Fruit fly (Drosophila melanogaster) whole organism, embryonic: ENCODE results near the gene mAcon2.

Experiments
- Ada2b ChIP-seq: fragments of 200-800 bp; sonication (Bioruptor generic); IDR thresholded peaks from 2 replicates; pipeline ENCODE4 v1.3.6; 2022; ENCODE audit warnings: missing biosample characterization, missing genetic modification characterization
- BtbVII ChIP-seq: fragments of 200-800 bp; sonication (Bioruptor generic); optimal IDR thresholded peaks from 3 replicates; lab custom pipeline; 2017; ENCODE audit warnings: missing biosample characterization, mild to moderate bottlenecking, missing genetic modification characterization
- CG10147 ChIP-seq: fragments of 200-800 bp; sonication (Bioruptor generic); optimal IDR thresholded peaks from 2 replicates; lab custom pipeline; 2019; ENCODE audit warnings: missing biosample characterization, mild to moderate bottlenecking, missing genetic modification characterization, moderate library complexity
- CG10979 ChIP-seq: fragments of 200-800 bp; sonication (Bioruptor generic); optimal IDR thresholded peaks from 2 replicates; lab custom pipeline; 2018; ENCODE audit warnings: missing biosample characterization, mild to moderate bottlenecking, missing genetic modification characterization, moderate library complexity
- CG11504 ChIP-seq: fragments of 200-800 bp; sonication (Bioruptor generic); optimal IDR thresholded peaks from 3 replicates; lab custom pipeline; 2019; ENCODE audit warnings: missing biosample characterization, mild to moderate bottlenecking, missing genetic modification characterization, moderate library complexity
- CG12071 ChIP-seq: fragments of 200-800 bp; sonication (Bioruptor generic); optimal IDR thresholded peaks from 3 replicates; lab custom pipeline; 2018; ENCODE audit warnings: missing biosample characterization, mild to moderate bottlenecking, missing genetic modification characterization
- CG1233 ChIP-seq: fragments of 200-800 bp; sonication (Bioruptor generic); optimal IDR thresholded peaks from 4 replicates; lab custom pipeline; 2018; ENCODE audit warnings: missing biosample characterization, mild to moderate bottlenecking, missing genetic modification characterization
- CG12769 ChIP-seq: fragments of 200-800 bp; sonication (Bioruptor generic); optimal IDR thresholded peaks from 2 replicates; lab custom pipeline; 2019; ENCODE audit warnings: missing biosample characterization, mild to moderate bottlenecking, missing genetic modification characterization, moderate library complexity
- CG13296 ChIP-seq: fragments of 200-800 bp; sonication (Bioruptor generic); optimal IDR thresholded peaks from 3 replicates; lab custom pipeline; 2018; ENCODE audit warnings: missing biosample characterization, mild to moderate bottlenecking, missing genetic modification characterization
- CG13424 ChIP-seq: fragments of 200-800 bp; sonication (Bioruptor generic); optimal IDR thresholded peaks from 2 replicates; lab custom pipeline; 2019; ENCODE audit warnings: missing biosample characterization, mild to moderate bottlenecking, missing genetic modification characterization, moderate library complexity
- CG13894 ChIP-seq: fragments of 200-800 bp; sonication (Bioruptor generic); optimal IDR thresholded peaks from 3 replicates; lab custom pipeline; 2018; ENCODE audit warnings: missing biosample characterization, mild to moderate bottlenecking, missing genetic modification characterization, moderate library complexity
- CG14050 ChIP-seq: fragments of 200-800 bp; sonication (Bioruptor generic); IDR thresholded peaks from 3 replicates; pipeline ENCODE4 v1.3.6; 2022; ENCODE audit warnings: missing biosample characterization, missing genetic modification characterization
- CG15514 ChIP-seq: fragments of 200-800 bp; sonication (Bioruptor generic); optimal IDR thresholded peaks from 3 replicates; lab custom pipeline; 2017; ENCODE audit warnings: missing biosample characterization, missing genetic modification characterization, mild to moderate bottlenecking, moderate library complexity, missing genetic modification reagents
- CG15601 ChIP-seq: fragments of 200-800 bp; sonication (Bioruptor generic); optimal IDR thresholded peaks from 3 replicates; lab custom pipeline; 2019; ENCODE audit warnings: missing biosample characterization, mild to moderate bottlenecking, missing genetic modification characterization, moderate library complexity
- CG17328 ChIP-seq: fragments of 200-800 bp; sonication (Bioruptor generic); IDR thresholded peaks from 2 replicates; pipeline ENCODE4 v1.3.6; 2022; ENCODE audit warnings: missing biosample characterization, missing genetic modification characterization
- CG18599 ChIP-seq: fragments of 200-800 bp; sonication (Bioruptor generic); optimal IDR thresholded peaks from 3 replicates; lab custom pipeline; 2017; ENCODE audit warnings: missing biosample characterization, missing genetic modification characterization, mild to moderate bottlenecking, moderate library complexity, missing genetic modification reagents
- CG32772 ChIP-seq: fragments of 200-800 bp; sonication (Bioruptor generic); IDR thresholded peaks from 2 replicates; pipeline ENCODE4 v1.3.6; 2022; ENCODE audit warnings: missing biosample characterization, missing genetic modification characterization
- CG6683 ChIP-seq: fragments of 200-800 bp; sonication (Bioruptor generic); optimal IDR thresholded peaks from 2 replicates; lab custom pipeline; 2017; ENCODE audit warnings: missing biosample characterization, mild to moderate bottlenecking, missing genetic modification characterization, missing genetic modification reagents
- CG6813 ChIP-seq: fragments of 200-800 bp; sonication (Bioruptor generic); optimal IDR thresholded peaks from 2 replicates; lab custom pipeline; 2017; ENCODE audit warnings: missing biosample characterization, missing genetic modification characterization, mild to moderate bottlenecking, moderate library complexity, missing genetic modification reagents
- CG8290 ChIP-seq, 3 experiments: fragments of 200-800 bp; sonication (Bioruptor generic); optimal IDR thresholded peaks; 2 replicates each; lab custom pipeline; 2016 to 2019; ENCODE audit warnings: missing biosample characterization in 3 of 3, missing genetic modification characterization in 3 of 3, mild to moderate bottlenecking in 2 of 3, moderate library complexity in 1 of 3
- CG9817 ChIP-seq: fragments of 200-800 bp; sonication (Bioruptor generic); optimal IDR thresholded peaks from 2 replicates; lab custom pipeline; 2018; ENCODE audit warnings: missing biosample characterization, mild to moderate bottlenecking, missing genetic modification characterization, moderate library complexity
- Fer1 ChIP-seq: fragments of 200-800 bp; sonication (Bioruptor generic); optimal IDR thresholded peaks from 2 replicates; lab custom pipeline; 2017; ENCODE audit warnings: missing biosample characterization, mild to moderate bottlenecking, missing genetic modification characterization
- H15 ChIP-seq: fragments of 200-800 bp; sonication (Bioruptor generic); IDR thresholded peaks from 3 replicates; pipeline ENCODE4 v1.3.6; 2022; ENCODE audit warnings: missing biosample characterization, missing genetic modification characterization
- HHEX ChIP-seq: fragments of 200-800 bp; sonication (Bioruptor generic); optimal IDR thresholded peaks from 3 replicates; lab custom pipeline; 2017; ENCODE audit warnings: missing biosample characterization, mild to moderate bottlenecking, missing genetic modification characterization, missing genetic modification reagents
- HLH4C ChIP-seq: fragments of 200-800 bp; sonication (Bioruptor generic); IDR thresholded peaks from 3 replicates; pipeline ENCODE4 v1.3.6; 2022; ENCODE audit warnings: missing biosample characterization, missing genetic modification characterization; ENCODE audit not compliant: partially characterized antibody
- Hr51 ChIP-seq, 2 experiments: fragments of 200-800 bp; sonication (Bioruptor generic); optimal IDR thresholded peaks; 2 replicates in 1 of 2; 3 replicates in 1 of 2; lab custom pipeline; 2016 to 2018; ENCODE audit warnings: missing biosample characterization in 2 of 2, missing genetic modification characterization in 2 of 2, mild to moderate bottlenecking in 1 of 2, moderate library complexity in 1 of 2
- Med ChIP-seq: fragments of 200-800 bp; sonication (Bioruptor generic); peaks from one replicate; lab custom pipeline; 2016; ENCODE audit warnings: missing biosample characterization, missing genetic modification characterization, mild to moderate bottlenecking, inconsistent platforms, moderate library complexity
- Meics ChIP-seq: fragments of 200-800 bp; sonication (Bioruptor generic); optimal IDR thresholded peaks from 2 replicates; lab custom pipeline; 2017; ENCODE audit warnings: missing biosample characterization, mild to moderate bottlenecking, missing genetic modification characterization
- Rfx ChIP-seq: fragments of 200-800 bp; sonication (Bioruptor generic); IDR thresholded peaks from 2 replicates; pipeline ENCODE4 v1.3.6; 2022; ENCODE audit warnings: missing biosample characterization, missing genetic modification characterization
- Sin3A ChIP-seq: fragments of >200 bp; optimal IDR thresholded peaks from 2 replicates; lab custom pipeline; 2018
- Sox102F ChIP-seq: fragments of 200-800 bp; sonication (Bioruptor generic); optimal IDR thresholded peaks from 2 replicates; lab custom pipeline; 2018; ENCODE audit warnings: missing biosample characterization, mild to moderate bottlenecking, missing genetic modification characterization, moderate library complexity
- ci ChIP-seq: fragments of 200-800 bp; sonication (Bioruptor generic); IDR thresholded peaks from 3 replicates; pipeline ENCODE4 v1.3.6; 2022; ENCODE audit warnings: missing biosample characterization, missing genetic modification characterization
- dmrt99B ChIP-seq: fragments of 200-800 bp; sonication (Bioruptor generic); optimal IDR thresholded peaks from 2 replicates; lab custom pipeline; 2018; ENCODE audit warnings: missing biosample characterization, mild to moderate bottlenecking, missing genetic modification characterization, moderate library complexity
- exex ChIP-seq: fragments of 200-800 bp; sonication (Bioruptor generic); optimal IDR thresholded peaks from 4 replicates; lab custom pipeline; 2018; ENCODE audit warnings: missing biosample characterization, mild to moderate bottlenecking, missing genetic modification characterization, moderate library complexity
- fd64A ChIP-seq: fragments of 200-800 bp; sonication (Bioruptor generic); optimal IDR thresholded peaks from 3 replicates; lab custom pipeline; 2018; ENCODE audit warnings: missing biosample characterization, mild to moderate bottlenecking, missing genetic modification characterization
- fu2 ChIP-seq: fragments of 200-800 bp; sonication (Bioruptor generic); optimal IDR thresholded peaks from 2 replicates; lab custom pipeline; 2016; ENCODE audit warnings: missing biosample characterization, missing genetic modification characterization
- gem ChIP-seq: fragments of 200-800 bp; sonication (Bioruptor generic); optimal IDR thresholded peaks from 2 replicates; lab custom pipeline; 2019; ENCODE audit warnings: missing biosample characterization, mild to moderate bottlenecking, missing genetic modification characterization, moderate library complexity
- grau ChIP-seq: fragments of 200-800 bp; optimal IDR thresholded peaks from 3 replicates; lab custom pipeline; 2019; ENCODE audit warnings: missing biosample characterization, mild to moderate bottlenecking, missing genetic modification characterization, moderate library complexity
- lab ChIP-seq: fragments of 200-800 bp; sonication (Bioruptor generic); optimal IDR thresholded peaks from 3 replicates; lab custom pipeline; 2017; ENCODE audit warnings: missing biosample characterization, missing genetic modification characterization, mild to moderate bottlenecking, moderate library complexity, missing genetic modification reagents
- mirr ChIP-seq: fragments of 200-800 bp; sonication (Bioruptor generic); optimal IDR thresholded peaks from 3 replicates; lab custom pipeline; 2018; ENCODE audit warnings: missing biosample characterization, mild to moderate bottlenecking, missing genetic modification characterization
- nerfin-1 ChIP-seq: fragments of 200-800 bp; sonication (Bioruptor generic); optimal IDR thresholded peaks from 3 replicates; lab custom pipeline; 2019; ENCODE audit warnings: missing biosample characterization, mild to moderate bottlenecking, missing genetic modification characterization, moderate library complexity
- row ChIP-seq: fragments of 200-800 bp; sonication (Bioruptor generic); IDR thresholded peaks from 3 replicates; pipeline ENCODE4 v1.3.6; 2022; ENCODE audit warnings: missing biosample characterization, missing genetic modification characterization
- sd ChIP-seq: fragments of 200-800 bp; sonication (Bioruptor generic); optimal IDR thresholded peaks from 3 replicates; lab custom pipeline; 2018; ENCODE audit warnings: missing biosample characterization, mild to moderate bottlenecking, missing genetic modification characterization, moderate library complexity
- sens ChIP-seq: fragments of 200-800 bp; sonication (Bioruptor generic); peaks from one replicate; lab custom pipeline; 2016; ENCODE audit warnings: missing biosample characterization, missing genetic modification characterization
- so ChIP-seq: fragments of 200-800 bp; sonication (Bioruptor generic); IDR thresholded peaks from 3 replicates; pipeline ENCODE4 v1.3.6; 2022; ENCODE audit warnings: missing biosample characterization, missing genetic modification characterization
- tap ChIP-seq: fragments of 200-800 bp; optimal IDR thresholded peaks from 3 replicates; lab custom pipeline; 2019; ENCODE audit warnings: missing biosample characterization, mild to moderate bottlenecking, missing genetic modification characterization, moderate library complexity
- toy ChIP-seq: fragments of 200-800 bp; sonication (Bioruptor generic); IDR thresholded peaks from 2 replicates; pipeline ENCODE4 v1.3.6; 2022; ENCODE audit warnings: missing biosample characterization, missing genetic modification characterization
- unpg ChIP-seq: fragments of 200-800 bp; sonication (Bioruptor generic); optimal IDR thresholded peaks from 3 replicates; lab custom pipeline; 2018; ENCODE audit warnings: missing biosample characterization, mild to moderate bottlenecking, missing genetic modification characterization, moderate library complexity

Gene mAcon2

dm6 chr3R:11177579-11177978, 40.6 kb downstream of the mAcon2 start (continued):
- no peak for TF ChIP-seq CG14050 (GFP tag; lab: Robert Waterston, UW)
- TF ChIP-seq H15 (GFP tag; lab: Robert Waterston, UW), result no peak
- no peak for TF ChIP-seq CG10979 (tag; lab: Kevin White, UChicago)
- TF ChIP-seq CG17328 (GFP tag; lab: Robert Waterston, UW), result no peak
- no peak for TF ChIP-seq fu2 (GFP tag; lab: Kevin White, UChicago)
- peak; percentile 68 for TF ChIP-seq sd
- no peak for TF ChIP-seq Rfx

dm6 chr3R:11178300-11178699, 41.3 kb downstream of the mAcon2 start:
- TF ChIP-seq CG9817 (tag; lab: Kevin White, UChicago) (peak; percentile 5), ci (GFP tag; lab: Robert Waterston, UW) (0 out of 3 replicates have a peak, but pooled peaks have one; percentile 14), CG11504 (peak; percentile 37), CG12769 (tag; lab: Kevin White, UChicago) (peak; percentile 12), unpg (peak; percentile 26), Meics (peak; percentile 90), CG6683 (GFP tag; lab: Kevin White, UChicago) (no peak), CG18599 (GFP tag; lab: Kevin White, UChicago) (peak; percentile 22), grau (peak; percentile 58), exex (tag; lab: Kevin White, UChicago) (peak; percentile 42), CG13894 (tag; lab: Kevin White, UChicago) (no peak), lab (GFP tag; lab: Kevin White, UChicago) (peak; percentile 72), HLH4C (no peak), Ada2b (no peak), row (GFP tag; lab: Robert Waterston, UW) (peak; percentile 13; the same call in 1 of the 3 replicates), CG13424 (tag; lab: Kevin White, UChicago) (peak; percentile 7), CG13296 (GFP tag; lab: Kevin White, UChicago) (peak; percentile 15), BtbVII (GFP tag; lab: Kevin White, UChicago) (peak; percentile 40), toy (GFP tag; lab: Robert Waterston, UW) (no peak), sens (GFP tag; lab: Kevin White, UChicago) (peak; percentile 60), CG6813 (peak; percentile 23), CG15514 (peak; percentile 21), dmrt99B (tag; lab: Kevin White, UChicago) (peak; percentile 13), CG32772 (0 out of 2 replicates have a peak, but pooled peaks have one; percentile 18), mirr (GFP tag; lab: Kevin White, UChicago) (peak; percentile 63), CG1233 (GFP tag; lab: Kevin White, UChicago) (peak; percentile 27), Sox102F (GFP tag; lab: Kevin White, UChicago) (peak; percentile 5), CG10147 (GFP tag; lab: Kevin White, UChicago) (no peak), CG8290 (GFP tag; optimal IDR thresholded peaks at IDR 0.05; lab: Kevin White, UChicago) (no peak), CG8290 (tag; optimal IDR thresholded peaks at IDR 0.05; lab: Kevin White, UChicago) (peak in 1 of 2 experiments; percentile 12), fd64A (GFP tag; lab: Kevin White, UChicago) (peak; percentile 7), HHEX (GFP tag; lab: Kevin White, UChicago) (peak; percentile 17), Hr51 (GFP tag; optimal IDR thresholded peaks at IDR 0.05; lab: Kevin White, UChicago) (peak in 1 of 2 experiments; percentile 14), so (GFP tag; lab: Robert Waterston, UW) (0 out of 3 replicates have a peak, but pooled peaks have one; percentile 17), Sin3A (no peak), gem (tag; lab: Kevin White, UChicago) (peak; percentile 20), nerfin-1 (tag; lab: Kevin White, UChicago) (no peak), tap (tag; lab: Kevin White, UChicago) (peak; percentile 11), CG15601 (tag; lab: Kevin White, UChicago) (peak; percentile 11), CG12071 (GFP tag; lab: Kevin White, UChicago) (peak; percentile 40), Med (GFP tag; lab: Kevin White, UChicago) (peak; percentile 70), Fer1 (peak; percentile 22)
